Worm (Caenorhabditis elegans): ENCODE data around the gene lin-46.
A peak's percentile ranks its signal among the peaks of the same experiment; 100 is the strongest.

lin-46 gene

ce11 chrV:13003378-13003777, 34.7 kb downstream of the lin-46 start (continued):
- no peak for TF ChIP-seq Y48G9A.11 (GFP tag; IDR thresholded peaks at IDR 0.05)
- TF ChIP-seq duxl-1 (tag; optimal IDR thresholded peaks at IDR 0.05; ENCODE audit: poor library complexity), result peak; percentile 61
- TF ChIP-seq gei-8 (GFP tag; optimal IDR thresholded peaks at IDR 0.05), result peak; percentile 62
- TF ChIP-seq ceh-62 (tag; optimal IDR thresholded peaks at IDR 0.05), result no peak
- no peak for TF ChIP-seq sdz-12 (GFP tag; optimal IDR thresholded peaks at IDR 0.05)
- peak; percentile 94 for TF ChIP-seq daf-19 (GFP tag; conservative IDR thresholded peaks at IDR 0.05)
- TF ChIP-seq daf-16 (GFP tag; optimal IDR thresholded peaks at IDR 0.05), result peak; percentile 46 to 88
- peak; percentile 65 for TF ChIP-seq daf-16 (tag; optimal IDR thresholded peaks at IDR 0.05)
- TF ChIP-seq dmd-8 (GFP tag; IDR thresholded peaks at IDR 0.05), result peak; percentile 95
- peak; percentile 75 for TF ChIP-seq lin-1 (GFP tag; IDR thresholded peaks at IDR 0.05)
- no peak for TF ChIP-seq lsy-2 (tag; optimal IDR thresholded peaks at IDR 0.05)
- TF ChIP-seq T20F7.1 (GFP tag; optimal IDR thresholded peaks at IDR 0.05), result no peak
- TF ChIP-seq zag-1 (tag; optimal IDR thresholded peaks at IDR 0.05), result no peak
- no peak for TF ChIP-seq saeg-2 (GFP tag; IDR thresholded peaks at IDR 0.05)
- peak; percentile 53; the same call in 1 of the 2 replicates for TF ChIP-seq madf-9 (GFP tag; conservative IDR thresholded peaks at IDR 0.05)
- peak; percentile 50 for TF ChIP-seq unc-130 (GFP tag; optimal IDR thresholded peaks at IDR 0.05)
- TF ChIP-seq ztf-7 (tag; optimal IDR thresholded peaks at IDR 0.05), result peak; percentile 77
- TF ChIP-seq nhr-76 (tag; optimal IDR thresholded peaks at IDR 0.05), result no peak
- TF ChIP-seq mes-2 (tag; optimal IDR thresholded peaks at IDR 0.05; ENCODE audit: poor library complexity, severe bottlenecking), result peak; percentile 76
- TF ChIP-seq skn-1 (tag; optimal IDR thresholded peaks at IDR 0.05), result no peak
- peak; percentile 14 for TF ChIP-seq lir-3 (tag; optimal IDR thresholded peaks at IDR 0.05)
- peak; percentile 18 for TF ChIP-seq egl-27 (tag; optimal IDR thresholded peaks at IDR 0.05)
- peak; percentile 80 for TF ChIP-seq dve-1 (tag; optimal IDR thresholded peaks at IDR 0.05; ENCODE audit: insufficient read depth)
- peak; percentile 25 for TF ChIP-seq ceh-32 (tag; optimal IDR thresholded peaks at IDR 0.05; ENCODE audit: poor library complexity)
- TF ChIP-seq madf-5 (GFP tag; IDR thresholded peaks at IDR 0.05), result peak in 1 of 2 experiments; percentile 8; a peak in 1 of 4 replicates
- TF ChIP-seq nhr-77 (tag; optimal IDR thresholded peaks at IDR 0.05), result peak; percentile 63
- 0 out of 2 replicates have a peak, but pooled peaks have one; percentile 41 for TF ChIP-seq dmd-9 (GFP tag; IDR thresholded peaks at IDR 0.05)
- TF ChIP-seq nhr-6 (tag; optimal IDR thresholded peaks at IDR 0.05), result peak; percentile 61
- TF ChIP-seq R02D3.7 (tag; optimal IDR thresholded peaks at IDR 0.05), result no peak
- no peak for TF ChIP-seq fos-1 (tag; optimal IDR thresholded peaks at IDR 0.05)
- no peak for TF ChIP-seq daf-8 (GFP tag; IDR thresholded peaks at IDR 0.05)
- TF ChIP-seq tag-97 (GFP tag; IDR thresholded peaks at IDR 0.05), result no peak
- peak; percentile 83 for TF ChIP-seq snpc-1.2 (GFP tag; IDR thresholded peaks at IDR 0.05)
- peak; percentile 53 for TF ChIP-seq zip-2 (tag; optimal IDR thresholded peaks at IDR 0.05)
- peak; percentile 69 for TF ChIP-seq Y5F2A.4 (GFP tag; optimal IDR thresholded peaks at IDR 0.05)
- TF ChIP-seq zfp-2 (tag; optimal IDR thresholded peaks at IDR 0.05), result no peak
- peak; percentile 84 for TF ChIP-seq lin-38 (GFP tag; IDR thresholded peaks at IDR 0.05)
- TF ChIP-seq dmd-6 (GFP tag; IDR thresholded peaks at IDR 0.05), result peak; percentile 65
- peak; percentile 94 for TF ChIP-seq hmg-1.1 (GFP tag; IDR thresholded peaks at IDR 0.05)
- TF ChIP-seq mdt-29 (GFP tag; IDR thresholded peaks at IDR 0.05), result 0 out of 2 replicates have a peak, but pooled peaks have one; percentile 17
- no peak for TF ChIP-seq ceh-82 (tag; optimal IDR thresholded peaks at IDR 0.05)
- TF ChIP-seq F37D6.2 (tag; optimal IDR thresholded peaks at IDR 0.05), result peak; percentile 52
- peak; percentile 66 for TF ChIP-seq nhr-111 (GFP tag; optimal IDR thresholded peaks at IDR 0.05)
- peak; percentile 68 for TF ChIP-seq rbr-2 (tag; optimal IDR thresholded peaks at IDR 0.05)
- TF ChIP-seq tra-1 (GFP tag; IDR thresholded peaks at IDR 0.05), result peak; percentile 77
- TF ChIP-seq php-3 (GFP tag; IDR thresholded peaks at IDR 0.05), result peak; percentile 50
- peak; percentile 92 for TF ChIP-seq pha-4 (GFP tag; IDR thresholded peaks at IDR 0.05)
- TF ChIP-seq pha-4 (tag; optimal IDR thresholded peaks at IDR 0.05), result no peak
- TF ChIP-seq Y105C5A.15 (GFP tag; IDR thresholded peaks at IDR 0.05), result peak; percentile 85
- 0 out of 2 replicates have a peak, but pooled peaks have one; percentile 65 for TF ChIP-seq Y75B8A.6 (GFP tag; IDR thresholded peaks at IDR 0.05)
- peak; percentile 69; the same call in 1 of the 2 replicates for TF ChIP-seq D1046.2 (GFP tag; IDR thresholded peaks at IDR 0.05)
- peak; percentile 28 for TF ChIP-seq aly-2 (tag; optimal IDR thresholded peaks at IDR 0.05)
